Fruit fly (Drosophila melanogaster): ENCODE data around the gene tzn.

The tzn gene

DNA sequence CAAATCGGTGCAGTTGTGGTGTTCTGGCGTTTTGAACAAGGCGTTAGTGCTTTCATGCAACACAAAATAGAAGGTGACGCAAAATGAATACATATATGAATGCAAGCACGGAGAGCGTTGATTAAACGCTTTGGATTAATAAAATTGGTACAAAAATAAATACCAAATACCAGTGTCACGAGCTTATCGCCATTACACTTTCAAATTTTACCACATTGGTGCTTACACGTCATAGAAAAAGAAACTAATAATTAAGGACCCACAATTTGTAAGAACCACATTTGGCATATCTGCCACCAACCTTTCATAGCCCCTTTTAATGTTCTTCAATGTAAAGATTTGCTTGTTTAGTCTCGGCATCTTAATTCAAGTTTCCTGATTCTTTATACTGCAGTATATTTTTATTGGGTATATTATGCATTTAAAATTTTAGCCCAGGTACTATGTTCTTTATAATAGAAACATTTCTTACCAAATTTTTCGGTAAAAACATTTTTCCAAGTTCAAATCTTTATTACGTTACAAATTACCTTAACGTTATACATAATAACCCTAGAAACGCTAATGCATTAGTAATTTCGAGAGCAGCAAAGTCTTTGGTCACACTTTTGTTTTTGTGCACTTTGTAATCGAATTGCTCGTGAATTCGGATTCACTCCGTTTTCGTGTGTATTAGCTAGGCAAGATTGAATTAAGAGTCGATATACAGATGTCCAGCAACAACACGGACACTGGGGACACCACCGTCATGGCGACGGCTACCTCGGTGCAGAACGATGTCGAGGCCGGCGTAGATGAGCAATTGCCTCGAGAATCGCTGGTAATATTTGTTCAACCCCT, 20.0 kb upstream of the tzn start, which contains the start of the genes Pex16 and Pex14:
TSS of gene Pex16 (minus strand) at position 41 of the 840 bp plus-strand sequence.
TSS of gene Pex14 (plus strand) at position 576 of the 840 bp plus-strand sequence.
- TF ChIP-seq Pif1B (GFP tag; optimal IDR thresholded peaks at IDR 0.05) (no peak), Snoo (tag; optimal IDR thresholded peaks at IDR 0.05) (peak; percentile 54), Pif1A (GFP tag; optimal IDR thresholded peaks at IDR 0.05) (no peak), CG8159 (tag; optimal IDR thresholded peaks at IDR 0.05) (peak; percentile 64), rn (GFP tag; IDR thresholded peaks at IDR 0.05) (peak; percentile 58), CG13204 (GFP tag; optimal IDR thresholded peaks at IDR 0.05) (no peak), CG14655 (GFP tag; optimal IDR thresholded peaks at IDR 0.05) (no peak), CG4496 (GFP tag; IDR thresholded peaks at IDR 0.05) (peak; percentile 81), D1 (tag; optimal IDR thresholded peaks at IDR 0.05) (no peak), CG17806 (tag; optimal IDR thresholded peaks at IDR 0.05) (peak; percentile 49), CG15710 (tag; optimal IDR thresholded peaks at IDR 0.05) (peak; percentile 53), CG8301 (tag; optimal IDR thresholded peaks at IDR 0.05) (peak; percentile 51), Ets98B (GFP tag; IDR thresholded peaks at IDR 0.05) (no peak), CG32121 (GFP tag; IDR thresholded peaks at IDR 0.05) (peak; percentile 39; the same call in 1 of the 2 replicates), EcR (GFP tag; optimal IDR thresholded peaks at IDR 0.05) (no peak), fd96Ca (GFP tag; IDR thresholded peaks at IDR 0.05) (peak; percentile 74), gl (tag; optimal IDR thresholded peaks at IDR 0.05) (no peak), CG10348 (GFP tag; IDR thresholded peaks at IDR 0.05) (no peak), CG9948 (tag; optimal IDR thresholded peaks at IDR 0.05) (peak; percentile 52), CG12605 (GFP tag; IDR thresholded peaks at IDR 0.05) (no peak), CG34367 (tag; optimal IDR thresholded peaks at IDR 0.05) (peak; percentile 38)

DNA sequence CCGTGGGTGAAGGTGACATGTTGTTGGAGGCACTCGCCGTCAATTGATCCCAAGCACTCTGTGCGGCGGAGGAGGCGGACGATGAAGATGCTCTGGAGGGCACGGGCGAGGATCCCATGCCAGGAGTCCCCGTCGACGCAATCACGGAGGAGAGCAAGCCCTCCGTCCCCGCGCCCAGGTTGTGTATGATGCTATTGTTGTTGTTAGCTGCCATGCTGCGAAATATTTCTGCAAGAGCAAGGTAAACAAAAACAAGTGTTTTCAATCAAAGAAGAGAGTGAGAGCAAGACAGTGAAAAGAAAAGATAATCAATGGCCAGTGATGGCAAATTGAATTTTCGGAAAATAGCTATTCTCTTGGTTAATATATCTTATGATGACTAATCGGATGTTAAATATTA, 14.1 kb upstream of the tzn start:
- 0 out of 2 replicates have a peak, but pooled peaks have one; percentile 8 for TF ChIP-seq Ets98B (GFP tag; IDR thresholded peaks at IDR 0.05)
- no peak for TF ChIP-seq gl (tag; optimal IDR thresholded peaks at IDR 0.05)
- no peak for TF ChIP-seq CG10348 (GFP tag; IDR thresholded peaks at IDR 0.05)

DNA sequence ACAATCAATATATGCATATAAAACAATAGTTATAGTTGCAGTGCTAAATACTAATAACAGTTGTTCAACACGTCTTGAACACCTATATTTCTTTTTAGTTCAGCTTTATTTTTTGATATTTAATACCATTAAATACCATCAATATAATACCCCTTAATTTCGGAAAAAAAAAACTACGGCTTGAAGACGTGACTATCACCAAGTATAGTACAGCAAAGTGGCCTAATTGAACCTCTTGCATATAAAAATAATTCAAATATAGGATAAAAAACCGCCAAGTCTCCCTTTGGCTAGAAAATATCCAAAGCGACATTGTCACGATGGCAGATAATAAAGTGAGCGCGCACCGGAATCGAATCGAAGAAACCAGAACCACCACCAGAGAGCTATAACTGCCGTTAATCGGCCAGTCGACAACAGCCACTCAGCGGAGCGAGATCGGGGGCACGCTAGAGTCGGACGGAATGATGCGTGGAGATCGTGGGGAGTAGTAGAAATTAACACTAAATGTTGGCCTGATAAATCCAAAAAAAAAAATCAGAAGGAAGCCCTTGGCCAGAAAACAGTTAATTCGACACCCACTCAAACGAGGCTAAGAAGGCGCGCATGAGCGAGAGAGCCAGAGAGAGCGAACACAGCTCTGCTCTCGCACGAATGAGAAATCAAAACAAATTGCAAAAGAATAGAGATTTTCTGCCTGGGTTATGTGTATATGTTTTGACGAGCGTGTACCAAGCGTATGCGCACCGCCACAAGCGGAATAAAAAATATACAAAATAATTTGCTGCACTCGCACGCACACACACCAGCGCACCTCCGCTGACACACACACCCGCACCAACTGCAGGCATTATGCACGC, 13.4 kb upstream of the tzn start:
- TF ChIP-seq CG14655 (GFP tag; optimal IDR thresholded peaks at IDR 0.05) (no peak), CG17806 (tag; optimal IDR thresholded peaks at IDR 0.05) (peak; percentile 18), CG8301 (tag; optimal IDR thresholded peaks at IDR 0.05) (peak; percentile 41), Snoo (tag; optimal IDR thresholded peaks at IDR 0.05) (peak; percentile 27), CG9948 (tag; optimal IDR thresholded peaks at IDR 0.05) (peak; percentile 18), CG13204 (GFP tag; optimal IDR thresholded peaks at IDR 0.05) (no peak), Ets98B (GFP tag; IDR thresholded peaks at IDR 0.05) (peak; percentile 62), EcR (GFP tag; optimal IDR thresholded peaks at IDR 0.05) (peak; percentile 11), CG8159 (tag; optimal IDR thresholded peaks at IDR 0.05) (peak; percentile 64), CG34367 (tag; optimal IDR thresholded peaks at IDR 0.05) (no peak), gl (tag; optimal IDR thresholded peaks at IDR 0.05) (peak; percentile 53), Pif1A (GFP tag; optimal IDR thresholded peaks at IDR 0.05) (peak; percentile 54), CG15710 (tag; optimal IDR thresholded peaks at IDR 0.05) (peak; percentile 38)

- TF ChIP-seq Ets98B (GFP tag; IDR thresholded peaks at IDR 0.05) (no peak), CG8301 (tag; optimal IDR thresholded peaks at IDR 0.05) (no peak), CG9948 (tag; optimal IDR thresholded peaks at IDR 0.05) (no peak), CG13204 (GFP tag; optimal IDR thresholded peaks at IDR 0.05) (no peak), EcR (GFP tag; optimal IDR thresholded peaks at IDR 0.05) (no peak), CG12605 (GFP tag; IDR thresholded peaks at IDR 0.05) (no peak), Pif1A (GFP tag; optimal IDR thresholded peaks at IDR 0.05) (no peak), CG4496 (GFP tag; IDR thresholded peaks at IDR 0.05) (0 out of 3 replicates have a peak, but pooled peaks have one; percentile 30), Snoo (tag; optimal IDR thresholded peaks at IDR 0.05) (no peak), gl (tag; optimal IDR thresholded peaks at IDR 0.05) (no peak), CG32121 (GFP tag; IDR thresholded peaks at IDR 0.05) (0 out of 2 replicates have a peak, but pooled peaks have one; percentile 11), CG17806 (tag; optimal IDR thresholded peaks at IDR 0.05) (no peak), CG8159 (tag; optimal IDR thresholded peaks at IDR 0.05) (no peak), CG15710 (tag; optimal IDR thresholded peaks at IDR 0.05) (no peak)
These were observed 12.6 kb upstream of the tzn start, which contains the start of gene Pcif1 for dm6 chr3L:20785742-20786427. Pcif1 (minus strand) TSS chr3L:20786197.

dm6 chr3L:20787835-20788380, 10.5 kb upstream of the tzn start, which contains the start of gene CG11396:
CG11396 (minus strand) TSS chr3L:20788137.
- TF ChIP-seq D1 (tag; optimal IDR thresholded peaks at IDR 0.05): peak; percentile 9
- TF ChIP-seq EcR (GFP tag; optimal IDR thresholded peaks at IDR 0.05): no peak
